Worm (Caenorhabditis elegans) whole organism, young adult: ENCODE results near the gene vit-2.

Source experiments
- B0035.1 ChIP-seq: sonication (generic microtip); optimal IDR thresholded peaks from 2 replicates; lab custom pipeline; 2016; ENCODE audit warnings: missing genetic modification characterization, mild to moderate bottlenecking, missing compliant biosample characterization, missing genotype, missing genetic modification reagents
- B0261.1 ChIP-seq: sonication (generic microtip); optimal IDR thresholded peaks from 2 replicates; lab custom pipeline; 2016; ENCODE audit warnings: mild to moderate bottlenecking, missing genetic modification characterization, moderate library complexity, missing compliant biosample characterization
- B0336.3 ChIP-seq: fragments of 200-800 bp; sonication (Bioruptor generic); IDR thresholded peaks from 2 replicates; pipeline ENCODE4 v1.3.6; 2022; ENCODE audit warnings: missing genetic modification characterization, missing compliant biosample characterization
- C17E4.6 ChIP-seq: fragments of 200-800 bp; sonication (Bioruptor generic); IDR thresholded peaks from 2 replicates; pipeline ENCODE4 v1.3.6; 2022; ENCODE audit warnings: missing genetic modification reagents, missing genetic modification characterization, missing compliant biosample characterization
- F10E7.11 ChIP-seq: sonication (generic microtip); optimal IDR thresholded peaks from 2 replicates; lab custom pipeline; 2017; ENCODE audit warnings: mild to moderate bottlenecking, missing genetic modification characterization, moderate library complexity, missing compliant biosample characterization
- F23B12.7 ChIP-seq: sonication (generic microtip); optimal IDR thresholded peaks from 2 replicates; lab custom pipeline; 2017; ENCODE audit warnings: missing genetic modification characterization, mild to moderate bottlenecking, missing compliant biosample characterization, antibody characterized with exemption, moderate library complexity; ENCODE audit not compliant: insufficient read depth
- F33H1.4 ChIP-seq: fragments of 200-800 bp; sonication (Bioruptor generic); IDR thresholded peaks from 2 replicates; pipeline ENCODE4 v1.3.6; 2022; ENCODE audit warnings: missing genetic modification reagents, missing genetic modification characterization, missing compliant biosample characterization
- F37B4.10 ChIP-seq: fragments of 200-800 bp; sonication (Bioruptor generic); IDR thresholded peaks from 2 replicates; pipeline ENCODE4 v1.3.6; 2022; ENCODE audit warnings: missing genetic modification characterization, missing compliant biosample characterization
- F39B2.1 ChIP-seq: fragments of 200-800 bp; sonication (Bioruptor generic); IDR thresholded peaks from 2 replicates; pipeline ENCODE4 v1.3.6; 2022; ENCODE audit warnings: missing genetic modification reagents, missing genetic modification characterization, missing compliant biosample characterization
- F49E8.2 ChIP-seq: sonication (generic microtip); optimal IDR thresholded peaks from 3 replicates; lab custom pipeline; 2017; ENCODE audit warnings: missing genetic modification characterization, mild to moderate bottlenecking, missing compliant biosample characterization, antibody characterized with exemption, moderate library complexity; ENCODE audit not compliant: insufficient read depth
- F52B5.7 ChIP-seq: sonication (generic microtip); optimal IDR thresholded peaks from 2 replicates; lab custom pipeline; 2016; ENCODE audit warnings: mild to moderate bottlenecking, missing genetic modification characterization, missing compliant biosample characterization
- F57A8.1 ChIP-seq: fragments of 200-800 bp; sonication (Bioruptor generic); optimal IDR thresholded peaks from 2 replicates; lab custom pipeline; 2018; ENCODE audit warnings: mild to moderate bottlenecking, missing genetic modification characterization, moderate library complexity, missing compliant biosample characterization
- K11D2.4 ChIP-seq: fragments of 200-800 bp; sonication (Bioruptor generic); IDR thresholded peaks from 2 replicates; pipeline ENCODE4 v1.3.6; 2022; ENCODE audit warnings: missing genetic modification reagents, missing genetic modification characterization, missing compliant biosample characterization
- K12H6.12 ChIP-seq: fragments of 200-800 bp; sonication (Bioruptor generic); optimal IDR thresholded peaks from 2 replicates; lab custom pipeline; 2018; ENCODE audit warnings: mild to moderate bottlenecking, missing genetic modification characterization, missing compliant biosample characterization
- Y53F4B.3 ChIP-seq: fragments of 200-800 bp; sonication (Bioruptor generic); IDR thresholded peaks from 2 replicates; pipeline ENCODE4 v1.3.6; 2022; ENCODE audit warnings: missing genetic modification reagents, missing genetic modification characterization, missing compliant biosample characterization
- Y56A3A.18 ChIP-seq: fragments of 200-800 bp; sonication (Bioruptor generic); IDR thresholded peaks from 2 replicates; pipeline ENCODE4 v1.3.6; 2022; ENCODE audit warnings: missing genetic modification reagents, missing genetic modification characterization, missing compliant biosample characterization
- Y67H2A.10 ChIP-seq: fragments of 200-800 bp; sonication (Bioruptor generic); conservative IDR thresholded peaks from 2 replicates; pipeline ENCODE4 v1.3.6; 2022; ENCODE audit warnings: missing genetic modification reagents, missing genetic modification characterization, missing compliant biosample characterization
- Y95B8A.8 ChIP-seq: fragments of 200-800 bp; sonication (Bioruptor generic); IDR thresholded peaks from 2 replicates; pipeline ENCODE4 v1.3.6; 2022; ENCODE audit warnings: missing genetic modification reagents, missing genetic modification characterization, missing compliant biosample characterization
- ZK185.1 ChIP-seq: sonication (generic microtip); optimal IDR thresholded peaks from 2 replicates; lab custom pipeline; 2016; ENCODE audit warnings: mild to moderate bottlenecking, missing genetic modification characterization, missing compliant biosample characterization; ENCODE audit not compliant: poor library complexity, severe bottlenecking
- akir-1 ChIP-seq: fragments of 200-800 bp; sonication (Bioruptor generic); optimal IDR thresholded peaks from 2 replicates; lab custom pipeline; 2018; ENCODE audit warnings: mild to moderate bottlenecking, missing genetic modification characterization, moderate library complexity, missing compliant biosample characterization
- aptf-3 ChIP-seq: fragments of 200-800 bp; sonication (Bioruptor generic); IDR thresholded peaks from 2 replicates; pipeline ENCODE4 v1.3.6; 2022; ENCODE audit warnings: missing genetic modification characterization, missing compliant biosample characterization
- atf-7 ChIP-seq: sonication (generic microtip); optimal IDR thresholded peaks from 2 replicates; lab custom pipeline; 2017; ENCODE audit warnings: mild to moderate bottlenecking, missing genetic modification characterization, missing compliant biosample characterization
- attf-3 ChIP-seq: fragments of 200-800 bp; sonication (Bioruptor generic); conservative IDR thresholded peaks from 2 replicates; pipeline ENCODE4 v1.3.6; 2022; ENCODE audit warnings: missing genetic modification reagents, missing genetic modification characterization, missing compliant biosample characterization
- attf-5 ChIP-seq: fragments of 200-800 bp; sonication (Bioruptor generic); optimal IDR thresholded peaks from 2 replicates; lab custom pipeline; 2018; ENCODE audit warnings: mild to moderate bottlenecking, missing genetic modification characterization, missing compliant biosample characterization
- attf-6 ChIP-seq: fragments of 200-800 bp; sonication (Bioruptor generic); IDR thresholded peaks from 2 replicates; pipeline ENCODE4 v1.3.6; 2022; ENCODE audit warnings: missing genetic modification reagents, missing genetic modification characterization, missing compliant biosample characterization
- ceh-100 ChIP-seq: fragments of 200-800 bp; sonication (Bioruptor generic); IDR thresholded peaks from 2 replicates; pipeline ENCODE4 v1.3.6; 2022; ENCODE audit warnings: missing genetic modification reagents, missing genetic modification characterization, missing compliant biosample characterization
- die-1 ChIP-seq: sonication (generic microtip); optimal IDR thresholded peaks from 2 replicates; lab custom pipeline; 2016; ENCODE audit warnings: missing genotype, mild to moderate bottlenecking, missing genetic modification characterization, missing compliant biosample characterization
- dox-1 ChIP-seq: fragments of 200-800 bp; sonication (Bioruptor generic); IDR thresholded peaks from 2 replicates; pipeline ENCODE4 v1.3.6; 2022; ENCODE audit warnings: missing genetic modification reagents, missing genetic modification characterization, missing compliant biosample characterization
- egl-44 ChIP-seq: fragments of 200-800 bp; sonication (Bioruptor generic); IDR thresholded peaks from 2 replicates; pipeline ENCODE4 v1.3.6; 2022; ENCODE audit warnings: missing genetic modification reagents, missing genetic modification characterization, missing compliant biosample characterization
- hlh-26 ChIP-seq: fragments of 200-800 bp; sonication (Bioruptor generic); conservative IDR thresholded peaks from 2 replicates; pipeline ENCODE4 v1.3.6; 2022; ENCODE audit warnings: missing genetic modification reagents, missing genetic modification characterization, missing compliant biosample characterization
- hmg-20 ChIP-seq: fragments of 200-800 bp; sonication (Bioruptor generic); IDR thresholded peaks from 2 replicates; pipeline ENCODE4 v1.3.6; 2022; ENCODE audit warnings: missing genetic modification reagents, missing genetic modification characterization, missing compliant biosample characterization
- let-607 ChIP-seq, 2 experiments: fragments of 200-800 bp in 1 of 2; sonication (Bioruptor generic) in 1 of 2; sonication (generic microtip) in 1 of 2; optimal IDR thresholded peaks; 2 replicates each; lab custom pipeline; 2016 to 2018; ENCODE audit warnings: mild to moderate bottlenecking in 2 of 2, missing compliant biosample characterization in 2 of 2, missing genetic modification characterization in 2 of 2, moderate library complexity in 2 of 2, missing genotype in 1 of 2
- lin-26 ChIP-seq: fragments of 200-800 bp; sonication (Bioruptor generic); IDR thresholded peaks from 2 replicates; pipeline ENCODE4 v1.3.6; 2022; ENCODE audit warnings: missing genetic modification reagents, missing genetic modification characterization, missing compliant biosample characterization
- lin-54 ChIP-seq: fragments of 200-800 bp; sonication (Bioruptor generic); optimal IDR thresholded peaks from 2 replicates; lab custom pipeline; 2018; ENCODE audit warnings: mild to moderate bottlenecking, missing genetic modification characterization, missing compliant biosample characterization
- mcd-1 ChIP-seq: fragments of 200-800 bp; sonication (Bioruptor generic); IDR thresholded peaks from 2 replicates; pipeline ENCODE4 v1.3.6; 2022; ENCODE audit warnings: missing genetic modification reagents, missing genetic modification characterization, missing compliant biosample characterization
- nfya-1 ChIP-seq: sonication (generic microtip); optimal IDR thresholded peaks from 2 replicates; lab custom pipeline; 2017; ENCODE audit warnings: antibody characterized with exemption, missing compliant biosample characterization, missing genetic modification characterization, borderline replicate concordance; ENCODE audit not compliant: insufficient read depth
- nhr-120 ChIP-seq: fragments of 200-800 bp; sonication (Bioruptor generic); IDR thresholded peaks from 2 replicates; pipeline ENCODE4 v1.3.6; 2022; ENCODE audit warnings: missing genetic modification characterization, missing compliant biosample characterization
- nhr-90 ChIP-seq: sonication (generic microtip); optimal IDR thresholded peaks from 2 replicates; lab custom pipeline; 2016; ENCODE audit warnings: missing genotype, mild to moderate bottlenecking, missing genetic modification characterization, missing compliant biosample characterization
- rcor-1 ChIP-seq: fragments of 200-800 bp; sonication (Bioruptor generic); IDR thresholded peaks from 2 replicates; pipeline ENCODE4 v1.3.6; 2022; ENCODE audit warnings: missing genetic modification reagents, missing genetic modification characterization, missing compliant biosample characterization
- rec-8 ChIP-seq, 2 experiments: sonication (generic microtip); optimal IDR thresholded peaks; 2 replicates each; lab custom pipeline; 2016; ENCODE audit warnings: mild to moderate bottlenecking in 2 of 2, missing genetic modification characterization in 2 of 2, missing genetic modification reagents in 2 of 2, missing genotype in 2 of 2, missing biosample characterization in 1 of 2, missing compliant biosample characterization in 1 of 2, moderate library complexity in 1 of 2
- snpc-1.1 ChIP-seq: sonication (generic microtip); optimal IDR thresholded peaks from 2 replicates; lab custom pipeline; 2017; ENCODE audit warnings: missing genetic modification characterization, mild to moderate bottlenecking, missing compliant biosample characterization, antibody characterized with exemption, moderate library complexity, missing genotype, missing genetic modification reagents; ENCODE audit not compliant: insufficient read depth
- snpc-3.4 ChIP-seq: sonication (generic microtip); optimal IDR thresholded peaks from 2 replicates; lab custom pipeline; 2017; ENCODE audit warnings: missing genetic modification characterization, mild to moderate bottlenecking, missing compliant biosample characterization, antibody characterized with exemption, moderate library complexity, missing genotype, missing genetic modification reagents
- tbp1 ChIP-seq: fragments of 200-800 bp; sonication (Bioruptor generic); optimal IDR thresholded peaks from 2 replicates; lab custom pipeline; 2018; ENCODE audit warnings: mild to moderate bottlenecking, missing genetic modification characterization, missing compliant biosample characterization
- zfh-2 ChIP-seq: fragments of 200-800 bp; sonication (Bioruptor generic); conservative IDR thresholded peaks from 2 replicates; pipeline ENCODE4 v1.3.6; 2022; ENCODE audit warnings: missing genetic modification reagents, missing genetic modification characterization, missing compliant biosample characterization
- ztf-18 ChIP-seq: sonication (generic microtip); optimal IDR thresholded peaks from 2 replicates; lab custom pipeline; 2016; ENCODE audit warnings: missing genotype, mild to moderate bottlenecking, missing genetic modification characterization, missing compliant biosample characterization
- ztf-22 ChIP-seq: fragments of 200-800 bp; sonication (Bioruptor generic); optimal IDR thresholded peaks from 2 replicates; lab custom pipeline; 2018; ENCODE audit warnings: mild to moderate bottlenecking, missing genetic modification characterization, moderate library complexity, missing compliant biosample characterization
- ztf-6 ChIP-seq: fragments of 200-800 bp; sonication (Bioruptor generic); IDR thresholded peaks from 2 replicates; pipeline ENCODE4 v1.3.6; 2022; ENCODE audit warnings: missing genetic modification reagents, missing genetic modification characterization, missing compliant biosample characterization

The vit-2 gene

ce11 chrX:5105703-5106102, 4.9 kb downstream of the vit-2 start:
- TF ChIP-seq ztf-22 = no peak
- TF ChIP-seq Y56A3A.18 (GFP tag; lab: Robert Waterston, UW) = peak; percentile 13; the same call in 1 of the 2 replicates
- TF ChIP-seq F49E8.2 (tag; lab: Kevin White, UChicago) = no peak
- TF ChIP-seq F57A8.1 = no peak
- TF ChIP-seq rcor-1 (GFP tag; lab: Robert Waterston, UW) = no peak
- TF ChIP-seq ztf-18 (tag; lab: Kevin White, UChicago) = no peak
- peak; percentile 2 for TF ChIP-seq tbp1 (GFP tag; lab: Kevin White, UChicago)
- no peak for TF ChIP-seq attf-6 (GFP tag; lab: Robert Waterston, UW)
- no peak for TF ChIP-seq snpc-3.4 (tag; lab: Kevin White, UChicago)
- TF ChIP-seq die-1 = no peak
- TF ChIP-seq dox-1 (GFP tag; lab: Robert Waterston, UW) = no peak
- TF ChIP-seq F10E7.11 = no peak
- TF ChIP-seq snpc-1.1 = no peak
- no peak for TF ChIP-seq C17E4.6 (GFP tag; lab: Robert Waterston, UW)
- TF ChIP-seq nhr-90 (tag; lab: Kevin White, UChicago) = peak; percentile 73
- no peak for TF ChIP-seq Y53F4B.3 (GFP tag; lab: Robert Waterston, UW)
- TF ChIP-seq nhr-120 = no peak
- TF ChIP-seq ztf-6 (GFP tag; lab: Robert Waterston, UW) = no peak
- no peak for TF ChIP-seq attf-3 (GFP tag; lab: Robert Waterston, UW)
- no peak for TF ChIP-seq atf-7 (tag; lab: Kevin White, UChicago)
- TF ChIP-seq attf-5 = no peak
- no peak for TF ChIP-seq lin-26
- TF ChIP-seq hlh-26 = no peak
- TF ChIP-seq lin-54 (GFP tag; lab: Kevin White, UChicago) = no peak
- no peak for TF ChIP-seq F52B5.7 (tag; lab: Kevin White, UChicago)
- 0 out of 2 replicates have a peak, but pooled peaks have one; percentile 10 for TF ChIP-seq Y95B8A.8
- no peak for TF ChIP-seq B0261.1
- no peak for TF ChIP-seq K12H6.12
- peak; percentile 0; the same call in 1 of the 2 replicates for TF ChIP-seq B0336.3 (GFP tag; lab: Robert Waterston, UW)
- TF ChIP-seq Y67H2A.10 (GFP tag; lab: Robert Waterston, UW) = no peak
- peak; percentile 62 for TF ChIP-seq ZK185.1
- TF ChIP-seq F37B4.10 (GFP tag; lab: Robert Waterston, UW) = peak; percentile 85; the same call in 1 of the 2 replicates
- TF ChIP-seq akir-1 (GFP tag; lab: Kevin White, UChicago) = no peak
- no peak for TF ChIP-seq F39B2.1
- TF ChIP-seq nfya-1 (tag; lab: Kevin White, UChicago) = no peak
- no peak for TF ChIP-seq F33H1.4 (GFP tag; lab: Robert Waterston, UW)
- no peak for TF ChIP-seq rec-8 (tag; optimal IDR thresholded peaks at IDR 0.05; lab: Kevin White, UChicago)
- TF ChIP-seq B0035.1 (tag; lab: Kevin White, UChicago) = no peak
- no peak for TF ChIP-seq let-607 (tag; optimal IDR thresholded peaks at IDR 0.05; lab: Kevin White, UChicago)
- TF ChIP-seq F23B12.7 (tag; lab: Kevin White, UChicago) = no peak
- 0 out of 2 replicates have a peak, but pooled peaks have one; percentile 23 for TF ChIP-seq egl-44 (GFP tag; lab: Robert Waterston, UW)
- TF ChIP-seq ceh-100 (GFP tag; lab: Robert Waterston, UW) = no peak
- TF ChIP-seq K11D2.4 (GFP tag; lab: Robert Waterston, UW) = no peak
- peak; percentile 5; the same call in 1 of the 2 replicates for TF ChIP-seq mcd-1 (GFP tag; lab: Robert Waterston, UW)
- TF ChIP-seq hmg-20 = no peak
- TF ChIP-seq zfh-2 (GFP tag; lab: Robert Waterston, UW) = peak; percentile 43; the same call in 1 of the 2 replicates
- TF ChIP-seq aptf-3 (GFP tag; lab: Robert Waterston, UW) = no peak
